Fruit fly (Drosophila melanogaster) whole organism, embryonic: ENCODE results near the gene Dop1R2.
A peak's percentile ranks its signal among the peaks of the same experiment; 100 is the strongest.

Experiments used
- ATbp ChIP-seq: fragments of 200-800 bp; sonication (Bioruptor generic); optimal IDR thresholded peaks from 2 replicates; lab custom pipeline; 2017; ENCODE audit warnings: missing biosample characterization, mild to moderate bottlenecking, missing genetic modification characterization, missing genetic modification reagents
- Atf3 ChIP-seq: fragments of 200-800 bp; sonication (Bioruptor generic); optimal IDR thresholded peaks from 3 replicates; lab custom pipeline; 2016; ENCODE audit warnings: missing biosample characterization, missing genetic modification characterization
- BtbVII ChIP-seq: fragments of 200-800 bp; sonication (Bioruptor generic); optimal IDR thresholded peaks from 3 replicates; lab custom pipeline; 2017; ENCODE audit warnings: missing biosample characterization, mild to moderate bottlenecking, missing genetic modification characterization
- CG10979 ChIP-seq: fragments of 200-800 bp; sonication (Bioruptor generic); optimal IDR thresholded peaks from 2 replicates; lab custom pipeline; 2018; ENCODE audit warnings: missing biosample characterization, mild to moderate bottlenecking, missing genetic modification characterization, moderate library complexity
- CG11398 ChIP-seq: fragments of 200-800 bp; sonication (Bioruptor generic); optimal IDR thresholded peaks from 2 replicates; lab custom pipeline; 2016; ENCODE audit warnings: missing biosample characterization, missing genetic modification characterization
- CG11560 ChIP-seq: fragments of 200-800 bp; sonication (Bioruptor generic); IDR thresholded peaks from 3 replicates; pipeline ENCODE4 v1.3.6; 2022; ENCODE audit warnings: missing biosample characterization, missing genetic modification characterization
- CG15479 ChIP-seq: fragments of 200-800 bp; sonication (Bioruptor generic); optimal IDR thresholded peaks from 3 replicates; lab custom pipeline; 2019; ENCODE audit warnings: missing biosample characterization, mild to moderate bottlenecking, missing genetic modification characterization, moderate library complexity
- CG15514 ChIP-seq: fragments of 200-800 bp; sonication (Bioruptor generic); optimal IDR thresholded peaks from 3 replicates; lab custom pipeline; 2017; ENCODE audit warnings: missing biosample characterization, missing genetic modification characterization, mild to moderate bottlenecking, moderate library complexity, missing genetic modification reagents
- CG1602 ChIP-seq: fragments of 200-800 bp; sonication (Bioruptor generic); optimal IDR thresholded peaks from 3 replicates; lab custom pipeline; 2016; ENCODE audit warnings: missing biosample characterization, missing genetic modification characterization
- CG1603 ChIP-seq: fragments of 200-800 bp; sonication (Bioruptor generic); optimal IDR thresholded peaks from 2 replicates; lab custom pipeline; 2019; ENCODE audit warnings: missing biosample characterization, mild to moderate bottlenecking, missing genetic modification characterization, moderate library complexity
- CG17829 ChIP-seq: fragments of 200-800 bp; optimal IDR thresholded peaks from 2 replicates; lab custom pipeline; 2019; ENCODE audit warnings: missing biosample characterization, mild to moderate bottlenecking, missing genetic modification characterization, moderate library complexity
- CG18599 ChIP-seq: fragments of 200-800 bp; sonication (Bioruptor generic); optimal IDR thresholded peaks from 3 replicates; lab custom pipeline; 2017; ENCODE audit warnings: missing biosample characterization, missing genetic modification characterization, mild to moderate bottlenecking, moderate library complexity, missing genetic modification reagents
- CG32772 ChIP-seq: fragments of 200-800 bp; sonication (Bioruptor generic); IDR thresholded peaks from 2 replicates; pipeline ENCODE4 v1.3.6; 2022; ENCODE audit warnings: missing biosample characterization, missing genetic modification characterization
- CG3281 ChIP-seq: fragments of 200-800 bp; sonication (Bioruptor generic); optimal IDR thresholded peaks from 3 replicates; lab custom pipeline; 2017; ENCODE audit warnings: missing biosample characterization, mild to moderate bottlenecking, missing genetic modification characterization
- CG42726 ChIP-seq: fragments of 200-800 bp; sonication (Bioruptor generic); IDR thresholded peaks from 2 replicates; pipeline ENCODE4 v1.3.6; 2022; ENCODE audit warnings: missing biosample characterization, missing genetic modification characterization; ENCODE audit not compliant: partially characterized antibody
- CG4360 ChIP-seq: fragments of 200-800 bp; sonication (Bioruptor generic); IDR thresholded peaks from 2 replicates; pipeline ENCODE4 v1.3.6; 2022; ENCODE audit warnings: missing biosample characterization, missing genetic modification characterization
- CG4404 ChIP-seq: fragments of 200-800 bp; sonication (Bioruptor generic); IDR thresholded peaks from 2 replicates; pipeline ENCODE4 v1.3.6; 2022; ENCODE audit warnings: missing biosample characterization, missing genetic modification characterization
- CG4707 ChIP-seq: fragments of 200-800 bp; sonication (Bioruptor generic); optimal IDR thresholded peaks from 2 replicates; lab custom pipeline; 2018; ENCODE audit warnings: missing biosample characterization, mild to moderate bottlenecking, missing genetic modification characterization, moderate library complexity
- CG4820 ChIP-seq: fragments of 200-800 bp; sonication (Bioruptor generic); optimal IDR thresholded peaks from 3 replicates; lab custom pipeline; 2016; ENCODE audit warnings: missing biosample characterization, missing genetic modification characterization
- CG6791 ChIP-seq: fragments of 200-800 bp; sonication (Bioruptor generic); IDR thresholded peaks from 3 replicates; pipeline ENCODE4 v1.3.6; 2022; ENCODE audit warnings: missing biosample characterization, missing genetic modification characterization; ENCODE audit not compliant: partially characterized antibody
- CG7963 ChIP-seq: fragments of 200-800 bp; sonication (Bioruptor generic); IDR thresholded peaks from 3 replicates; pipeline ENCODE4 v1.3.6; 2022; ENCODE audit warnings: missing biosample characterization, missing genetic modification characterization; ENCODE audit not compliant: partially characterized antibody
- CG8281 ChIP-seq: fragments of 200-800 bp; sonication (Bioruptor generic); optimal IDR thresholded peaks from 2 replicates; lab custom pipeline; 2018; ENCODE audit warnings: missing biosample characterization, mild to moderate bottlenecking, missing genetic modification characterization, moderate library complexity
- CG8359 ChIP-seq: fragments of 200-800 bp; sonication (Bioruptor generic); optimal IDR thresholded peaks from 2 replicates; lab custom pipeline; 2017; ENCODE audit warnings: missing biosample characterization, mild to moderate bottlenecking, missing genetic modification characterization, borderline replicate concordance
- CHES-1-like ChIP-seq: fragments of 200-800 bp; sonication (Bioruptor generic); optimal IDR thresholded peaks from 2 replicates; lab custom pipeline; 2016; ENCODE audit warnings: missing biosample characterization, missing genetic modification characterization
- Doc3 ChIP-seq: fragments of 200-800 bp; sonication (Bioruptor generic); IDR thresholded peaks from 3 replicates; pipeline ENCODE4 v1.3.6; 2022; ENCODE audit warnings: missing biosample characterization, missing genetic modification characterization; ENCODE audit not compliant: partially characterized antibody
- GATAe ChIP-seq: fragments of 200-800 bp; sonication (Bioruptor generic); conservative IDR thresholded peaks from 2 replicates; pipeline ENCODE4 v1.3.6; 2022; ENCODE audit warnings: missing biosample characterization, missing genetic modification characterization
- HLHmδ ChIP-seq: fragments of 200-800 bp; sonication (Bioruptor generic); optimal IDR thresholded peaks from 2 replicates; lab custom pipeline; 2018; ENCODE audit warnings: missing biosample characterization, mild to moderate bottlenecking, missing genetic modification characterization, moderate library complexity
- Hey ChIP-seq: fragments of 200-800 bp; sonication (Bioruptor generic); optimal IDR thresholded peaks from 3 replicates; lab custom pipeline; 2018; ENCODE audit warnings: missing biosample characterization, mild to moderate bottlenecking, missing genetic modification characterization
- Hr3 ChIP-seq: fragments of 200-800 bp; sonication (Bioruptor generic); optimal IDR thresholded peaks from 3 replicates; lab custom pipeline; 2016; ENCODE audit warnings: missing biosample characterization, missing genetic modification characterization
- Hr78 ChIP-seq, 2 experiments: fragments of 200-800 bp in 1 of 2; fragments of >200 bp in 1 of 2; sonication (Bioruptor generic) in 1 of 2; optimal IDR thresholded peaks; 2 replicates each; lab custom pipeline; 2017 to 2019; ENCODE audit warnings: missing biosample characterization in 2 of 2, missing genetic modification characterization in 2 of 2, mild to moderate bottlenecking in 1 of 2, moderate library complexity in 1 of 2
- Myb ChIP-seq: fragments of 200-800 bp; sonication (Bioruptor generic); optimal IDR thresholded peaks from 2 replicates; lab custom pipeline; 2016; ENCODE audit warnings: missing biosample characterization, missing genetic modification characterization
- ash1 ChIP-seq: fragments of 200-800 bp; sonication (Bioruptor generic); optimal IDR thresholded peaks from 2 replicates; lab custom pipeline; 2018; ENCODE audit warnings: missing biosample characterization, mild to moderate bottlenecking, missing genetic modification characterization
- bsh ChIP-seq, 2 experiments: fragments of 200-800 bp; sonication (Bioruptor generic); optimal IDR thresholded peaks; 2 replicates each; lab custom pipeline; 2017 to 2018; ENCODE audit warnings: mild to moderate bottlenecking in 2 of 2, missing biosample characterization in 2 of 2, missing genetic modification characterization in 2 of 2, moderate library complexity in 1 of 2
- chinmo ChIP-seq: fragments of 200-800 bp; sonication (Bioruptor generic); IDR thresholded peaks from 4 replicates; pipeline ENCODE4 v1.3.6; 2022; ENCODE audit warnings: missing biosample characterization, missing genetic modification characterization; ENCODE audit not compliant: partially characterized antibody
- chn ChIP-seq: fragments of 200-800 bp; sonication (Bioruptor generic); optimal IDR thresholded peaks from 2 replicates; lab custom pipeline; 2016; ENCODE audit warnings: missing biosample characterization, missing genetic modification characterization
- corto ChIP-seq: fragments of 200-800 bp; sonication (Bioruptor generic); optimal IDR thresholded peaks from 2 replicates; lab custom pipeline; 2016; ENCODE audit warnings: missing biosample characterization, mild to moderate bottlenecking, missing genetic modification characterization, moderate library complexity
- eve ChIP-seq, 2 experiments: fragments of >200 bp; optimal IDR thresholded peaks; 2 replicates each; lab custom pipeline; 2017; ENCODE audit warnings: missing biosample characterization in 2 of 2, missing genetic modification characterization in 2 of 2
- fru ChIP-seq: fragments of >200 bp; optimal IDR thresholded peaks from 2 replicates; lab custom pipeline; 2017
- insv ChIP-seq, 2 experiments: fragments of 200-800 bp; sonication (Bioruptor generic); optimal IDR thresholded peaks; 3 replicates each; lab custom pipeline; 2016 to 2018; ENCODE audit warnings: missing biosample characterization in 2 of 2, missing genetic modification characterization in 2 of 2
- jing ChIP-seq: fragments of 200-800 bp; sonication (Bioruptor generic); optimal IDR thresholded peaks from 2 replicates; lab custom pipeline; 2018; ENCODE audit warnings: missing biosample characterization, mild to moderate bottlenecking, missing genetic modification characterization
- lola ChIP-seq, 3 experiments: fragments of >200 bp in 2 of 3; fragments of 200-800 bp in 1 of 3; sonication (Bioruptor generic) in 1 of 3; optimal IDR thresholded peaks; 2 replicates each; lab custom pipeline; 2017 to 2019; ENCODE audit warnings: missing biosample characterization in 3 of 3, missing genetic modification characterization in 3 of 3, mild to moderate bottlenecking in 1 of 3, moderate library complexity in 1 of 3
- luna ChIP-seq: fragments of 200-800 bp; sonication (Bioruptor generic); optimal IDR thresholded peaks from 2 replicates; lab custom pipeline; 2016; ENCODE audit warnings: missing biosample characterization, missing genetic modification characterization
- org-1 ChIP-seq: fragments of 200-800 bp; sonication (Bioruptor generic); optimal IDR thresholded peaks from 2 replicates; lab custom pipeline; 2017; ENCODE audit warnings: missing biosample characterization, missing genetic modification characterization
- peb ChIP-seq: fragments of 200-800 bp; sonication (Bioruptor generic); IDR thresholded peaks from 2 replicates; pipeline ENCODE4 v1.3.6; 2022; ENCODE audit warnings: missing biosample characterization, missing genetic modification characterization
- pnt ChIP-seq: fragments of 200-800 bp; sonication (Bioruptor generic); optimal IDR thresholded peaks from 3 replicates; lab custom pipeline; 2016; ENCODE audit warnings: missing biosample characterization, missing genetic modification characterization
- sd ChIP-seq: fragments of 200-800 bp; sonication (Bioruptor generic); optimal IDR thresholded peaks from 3 replicates; lab custom pipeline; 2018; ENCODE audit warnings: missing biosample characterization, mild to moderate bottlenecking, missing genetic modification characterization, moderate library complexity
- tio ChIP-seq: fragments of 200-800 bp; sonication (Bioruptor generic); optimal IDR thresholded peaks from 2 replicates; lab custom pipeline; 2017; ENCODE audit warnings: missing biosample characterization, missing genetic modification characterization, inconsistent platforms
- trem ChIP-seq: fragments of 200-800 bp; optimal IDR thresholded peaks from 3 replicates; lab custom pipeline; 2019; ENCODE audit warnings: missing biosample characterization, mild to moderate bottlenecking, missing genetic modification characterization, moderate library complexity
- zen2 ChIP-seq: fragments of 200-800 bp; sonication (Bioruptor generic); IDR thresholded peaks from 3 replicates; pipeline ENCODE4 v1.3.6; 2022; ENCODE audit warnings: missing biosample characterization, missing genetic modification characterization; ENCODE audit not compliant: partially characterized antibody
- zf30C ChIP-seq: fragments of 200-800 bp; sonication (Bioruptor generic); optimal IDR thresholded peaks from 3 replicates; lab custom pipeline; 2018; ENCODE audit warnings: missing biosample characterization, mild to moderate bottlenecking, missing genetic modification characterization

Dop1R2 gene

DNA sequence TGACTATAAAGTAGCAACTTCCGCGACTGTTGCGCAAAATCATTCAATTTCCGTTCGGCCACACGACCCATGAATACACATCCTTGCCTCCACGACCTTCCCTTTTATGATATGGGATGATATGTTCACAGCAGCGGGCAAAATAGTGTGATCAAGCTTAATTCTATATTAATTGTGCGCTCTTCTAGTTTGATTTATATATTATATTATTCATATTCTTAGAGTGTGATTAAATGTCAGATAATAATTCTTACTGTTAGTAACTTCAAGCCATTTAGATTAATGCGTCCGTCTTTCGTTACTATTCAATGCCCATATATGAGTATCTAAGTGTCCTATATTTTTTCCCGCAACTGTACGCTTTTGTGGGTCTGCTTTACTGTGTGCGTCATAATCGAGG, 78.4 kb downstream of the Dop1R2 start (continued):
- TF ChIP-seq CG4404 (GFP tag; lab: Robert Waterston, UW) (no peak), insv (GFP tag; optimal IDR thresholded peaks at IDR 0.05; lab: Kevin White, UChicago) (no peak), zf30C (no peak), luna (GFP tag; lab: Kevin White, UChicago) (no peak), CG4360 (GFP tag; lab: Robert Waterston, UW) (no peak), corto (GFP tag; lab: Kevin White, UChicago) (no peak), peb (GFP tag; lab: Robert Waterston, UW) (no peak), CG17829 (tag; lab: Kevin White, UChicago) (peak; percentile 53), Atf3 (GFP tag; lab: Kevin White, UChicago) (no peak), CG6791 (GFP tag; lab: Robert Waterston, UW) (no peak), CG8281 (no peak), CG4707 (no peak), eve (GFP tag; optimal IDR thresholded peaks at IDR 0.05; lab: Kevin White, UChicago) (peak in 1 of 2 experiments; percentile 70), ash1 (GFP tag; lab: Kevin White, UChicago) (no peak), bsh (GFP tag; optimal IDR thresholded peaks at IDR 0.05; lab: Kevin White, UChicago) (peak in 1 of 2 experiments; percentile 66), GATAe (no peak), CG18599 (GFP tag; lab: Kevin White, UChicago) (peak; percentile 69), CG15479 (GFP tag; lab: Kevin White, UChicago) (no peak), CG3281 (no peak), BtbVII (GFP tag; lab: Kevin White, UChicago) (no peak), Hey (tag; lab: Kevin White, UChicago) (peak; percentile 6), CG7963 (GFP tag; lab: Robert Waterston, UW) (no peak), chinmo (no peak), chn (GFP tag; lab: Kevin White, UChicago) (no peak), tio (GFP tag; lab: Kevin White, UChicago) (peak; percentile 16), trem (tag; lab: Kevin White, UChicago) (peak; percentile 44), CG42726 (GFP tag; lab: Robert Waterston, UW) (no peak), sd (tag; lab: Kevin White, UChicago) (no peak), pnt (GFP tag; lab: Kevin White, UChicago) (no peak), fru (lab: Kevin White, UChicago) (no peak), org-1 (GFP tag; lab: Kevin White, UChicago) (no peak), CG1603 (tag; lab: Kevin White, UChicago) (peak; percentile 2), CHES-1-like (GFP tag; lab: Kevin White, UChicago) (no peak), Hr78 (GFP tag; optimal IDR thresholded peaks at IDR 0.05; lab: Kevin White, UChicago) (no peak), CG10979 (tag; lab: Kevin White, UChicago) (peak; percentile 75), ATbp (GFP tag; lab: Kevin White, UChicago) (peak; percentile 37), HLHmδ (GFP tag; lab: Kevin White, UChicago) (no peak), Doc3 (no peak), lola (GFP tag; optimal IDR thresholded peaks at IDR 0.05; lab: Kevin White, UChicago) (peak in 1 of 3 experiments; percentile 75), CG4820 (GFP tag; lab: Kevin White, UChicago) (no peak), CG32772 (no peak), jing (GFP tag; lab: Kevin White, UChicago) (no peak), CG1602 (GFP tag; lab: Kevin White, UChicago) (peak; percentile 16), zen2 (GFP tag; lab: Robert Waterston, UW) (no peak), CG11398 (no peak), CG11560 (tag; lab: Robert Waterston, UW) (no peak), CG8359 (GFP tag; lab: Kevin White, UChicago) (peak; percentile 31), Myb (GFP tag; lab: Kevin White, UChicago) (no peak), Hr3 (GFP tag; lab: Kevin White, UChicago) (no peak), CG15514 (GFP tag; lab: Kevin White, UChicago) (no peak)
